Fruit fly (Drosophila melanogaster) whole organism, wandering third instar larva: ENCODE measurements around the gene rdgA.
A peak's percentile ranks its signal among the peaks of the same experiment; 100 is the strongest.

ENCODE experiments used
- Abd-B ChIP-seq: fragments of >200 bp; optimal IDR thresholded peaks from 2 replicates; lab custom pipeline; 2017; ENCODE audit warnings: missing biosample characterization, missing genetic modification characterization
- CG32264 ChIP-seq: fragments of 200-800 bp; sonication (Bioruptor generic); optimal IDR thresholded peaks from 2 replicates; lab custom pipeline; 2016; ENCODE audit warnings: missing biosample characterization, missing genetic modification characterization
- CG9705 ChIP-seq: fragments of 200-800 bp; sonication (Bioruptor generic); optimal IDR thresholded peaks from 2 replicates; lab custom pipeline; 2018; ENCODE audit warnings: missing biosample characterization, mild to moderate bottlenecking, missing genetic modification characterization
- CrebA ChIP-seq: fragments of 200-800 bp; sonication (Bioruptor generic); optimal IDR thresholded peaks from 2 replicates; lab custom pipeline; 2016; ENCODE audit warnings: missing biosample characterization, mild to moderate bottlenecking, missing genetic modification characterization, borderline replicate concordance
- Dfd ChIP-seq: fragments of >200 bp; optimal IDR thresholded peaks from 2 replicates; lab custom pipeline; 2017; ENCODE audit warnings: missing biosample characterization, missing genetic modification characterization
- Dif ChIP-seq: fragments of 200-275, 200-300 bp; sonication (Bioruptor generic); optimal IDR thresholded peaks from 2 replicates; lab custom pipeline; 2018; ENCODE audit warnings: missing biosample characterization, missing genetic modification characterization; ENCODE audit not compliant: partially characterized antibody
- GATAd ChIP-seq: sonication (Bioruptor generic); optimal IDR thresholded peaks from 2 replicates; lab custom pipeline; 2016; ENCODE audit warnings: missing biosample characterization, missing genetic modification characterization
- HLH106 ChIP-seq: fragments of 200-800 bp; optimal IDR thresholded peaks from 3 replicates; lab custom pipeline; 2019; ENCODE audit warnings: missing biosample characterization, mild to moderate bottlenecking, missing genetic modification characterization, moderate library complexity
- Hnf4 ChIP-seq: fragments of 200-800 bp; sonication (Bioruptor generic); optimal IDR thresholded peaks from 2 replicates; lab custom pipeline; 2016; ENCODE audit warnings: missing biosample characterization, mild to moderate bottlenecking, missing genetic modification characterization
- Hr78 ChIP-seq: fragments of >200 bp; optimal IDR thresholded peaks from 2 replicates; lab custom pipeline; 2017; ENCODE audit warnings: missing biosample characterization, missing genetic modification characterization
- Hr83 ChIP-seq: fragments of 200-300 bp; sonication (Bioruptor generic); optimal IDR thresholded peaks from 2 replicates; lab custom pipeline; 2016; ENCODE audit warnings: missing biosample characterization, mild to moderate bottlenecking, missing genetic modification characterization, moderate library complexity; ENCODE audit not compliant: poor library complexity, severe bottlenecking
- Jra ChIP-seq: sonication (Bioruptor generic); optimal IDR thresholded peaks from 2 replicates; lab custom pipeline; 2016; ENCODE audit warnings: missing biosample characterization, missing genetic modification characterization
- Mio ChIP-seq: sonication (Bioruptor generic); optimal IDR thresholded peaks from 2 replicates; lab custom pipeline; 2016; ENCODE audit warnings: missing biosample characterization, missing genetic modification characterization
- Myc ChIP-seq: fragments of >200 bp; optimal IDR thresholded peaks from 2 replicates; lab custom pipeline; 2017
- N ChIP-seq: fragments of >200 bp; optimal IDR thresholded peaks from 2 replicates; lab custom pipeline; 2018; ENCODE audit warnings: missing biosample characterization, missing external identifiers, missing genetic modification characterization
- OdsH ChIP-seq: fragments of 200-800 bp; sonication (Bioruptor generic); optimal IDR thresholded peaks from 2 replicates; lab custom pipeline; 2016; ENCODE audit warnings: missing biosample characterization, mild to moderate bottlenecking, missing genetic modification characterization
- Rel ChIP-seq, 2 experiments: fragments of 200-800 bp; sonication (Bioruptor generic) in 1 of 2; optimal IDR thresholded peaks; 2 replicates in 1 of 2; 3 replicates in 1 of 2; lab custom pipeline; 2016 to 2019; ENCODE audit warnings: mild to moderate bottlenecking in 2 of 2, missing biosample characterization in 2 of 2, missing genetic modification characterization in 2 of 2, moderate library complexity in 1 of 2
- Sp1 ChIP-seq: fragments of 200-800 bp; sonication (Bioruptor generic); optimal IDR thresholded peaks from 3 replicates; lab custom pipeline; 2019; ENCODE audit warnings: missing biosample characterization, mild to moderate bottlenecking, missing genetic modification characterization, moderate library complexity
- Vsx2 ChIP-seq: fragments of 200-300, 225-300 bp; sonication (Bioruptor generic); optimal IDR thresholded peaks from 2 replicates; lab custom pipeline; 2018; ENCODE audit warnings: missing biosample characterization, missing genetic modification characterization; ENCODE audit not compliant: partially characterized antibody
- br ChIP-seq: fragments of 200-800 bp; sonication (Bioruptor generic); optimal IDR thresholded peaks from 2 replicates; lab custom pipeline; 2016; ENCODE audit warnings: missing biosample characterization, missing genetic modification characterization
- brk ChIP-seq: fragments of 200-800 bp; sonication (Bioruptor generic); optimal IDR thresholded peaks from 2 replicates; lab custom pipeline; 2016; ENCODE audit warnings: missing biosample characterization, mild to moderate bottlenecking, missing genetic modification characterization
- dl ChIP-seq, 2 experiments: fragments of 175-275, 200-275 bp in 1 of 2; fragments of 200-275 bp in 1 of 2; sonication (Bioruptor generic); optimal IDR thresholded peaks; lab custom pipeline; 2018; ENCODE audit warnings: mild to moderate bottlenecking in 2 of 2, missing biosample characterization in 2 of 2, missing genetic modification characterization in 2 of 2, moderate library complexity in 2 of 2; ENCODE audit not compliant: partially characterized antibody in 2 of 2, insufficient read depth in 1 of 2
- dmrt93B ChIP-seq: fragments of 200-800 bp; sonication (Bioruptor generic); optimal IDR thresholded peaks from 2 replicates; lab custom pipeline; 2018; ENCODE audit warnings: missing biosample characterization, mild to moderate bottlenecking, missing genetic modification characterization
- dsf ChIP-seq: sonication (Bioruptor generic); optimal IDR thresholded peaks from 2 replicates; lab custom pipeline; 2016; ENCODE audit warnings: missing biosample characterization, missing genetic modification characterization, borderline replicate concordance
- ey ChIP-seq: fragments of 200-800 bp; sonication (Bioruptor generic); optimal IDR thresholded peaks from 2 replicates; lab custom pipeline; 2016; ENCODE audit warnings: missing biosample characterization, missing genetic modification characterization
- foxo ChIP-seq, 2 experiments: fragments of 200-800 bp; sonication (Bioruptor generic); optimal IDR thresholded peaks; 2 replicates in 1 of 2; 3 replicates in 1 of 2; lab custom pipeline; 2016 to 2017; ENCODE audit warnings: missing biosample characterization in 2 of 2, missing genetic modification characterization in 2 of 2
- fru ChIP-seq: fragments of 200-800 bp; sonication (Bioruptor generic); optimal IDR thresholded peaks from 3 replicates; lab custom pipeline; 2016; ENCODE audit warnings: missing biosample characterization, mild to moderate bottlenecking, missing genetic modification characterization
- h ChIP-seq: fragments of 200-800 bp; sonication (Bioruptor generic); optimal IDR thresholded peaks from 3 replicates; lab custom pipeline; 2016; ENCODE audit warnings: missing biosample characterization, mild to moderate bottlenecking, missing genetic modification characterization
- jim ChIP-seq: fragments of 175-275, 200-325 bp; sonication (Bioruptor generic); optimal IDR thresholded peaks from 2 replicates; lab custom pipeline; 2016; ENCODE audit warnings: missing biosample characterization, mild to moderate bottlenecking, missing genetic modification characterization
- lola ChIP-seq: fragments of >200 bp; optimal IDR thresholded peaks from 2 replicates; lab custom pipeline; 2017; ENCODE audit warnings: missing biosample characterization, missing genetic modification characterization
- pan ChIP-seq: fragments of >200 bp; optimal IDR thresholded peaks from 2 replicates; lab custom pipeline; 2017
- psq ChIP-seq: fragments of 200-800 bp; sonication (Bioruptor generic); optimal IDR thresholded peaks from 3 replicates; lab custom pipeline; 2017; ENCODE audit warnings: missing biosample characterization, mild to moderate bottlenecking, missing genetic modification characterization, moderate library complexity
- rgr ChIP-seq: fragments of 200-800 bp; sonication (Bioruptor generic); optimal IDR thresholded peaks from 3 replicates; lab custom pipeline; 2016; ENCODE audit warnings: missing biosample characterization, mild to moderate bottlenecking, missing genetic modification characterization
- sage ChIP-seq: fragments of 200-800 bp; sonication (Bioruptor generic); optimal IDR thresholded peaks from 2 replicates; lab custom pipeline; 2016; ENCODE audit warnings: missing biosample characterization, mild to moderate bottlenecking, missing genetic modification characterization
- sv ChIP-seq: fragments of 200-800 bp; sonication (Bioruptor generic); optimal IDR thresholded peaks from 3 replicates; lab custom pipeline; 2016; ENCODE audit warnings: missing biosample characterization, missing genetic modification characterization
- tai ChIP-seq: sonication (Bioruptor generic); optimal IDR thresholded peaks from 2 replicates; lab custom pipeline; 2016; ENCODE audit warnings: missing biosample characterization, missing genetic modification characterization
- usp ChIP-seq: fragments of >200 bp; optimal IDR thresholded peaks from 2 replicates; lab custom pipeline; 2017; ENCODE audit warnings: missing biosample characterization, missing genetic modification characterization
- woc ChIP-seq: sonication (Bioruptor generic); optimal IDR thresholded peaks from 2 replicates; lab custom pipeline; 2016; ENCODE audit warnings: missing biosample characterization, mild to moderate bottlenecking, missing genetic modification characterization

The rdgA gene

dm6 chrX:8896845-8897775 is 9.8 kb upstream of the rdgA start:
- TF ChIP-seq HLH106 (tag; lab: Kevin White, UChicago) (peak; percentile 47), Hr78 (no peak), Vsx2 (GFP tag; lab: Kevin White, UChicago) (no peak), h (GFP tag; lab: Kevin White, UChicago) (no peak), Jra (GFP tag; lab: Kevin White, UChicago) (peak; percentile 16), rgr (GFP tag; lab: Kevin White, UChicago) (peak; percentile 8), fru (GFP tag; lab: Kevin White, UChicago) (peak; percentile 7), jim (GFP tag; lab: Kevin White, UChicago) (no peak), Mio (GFP tag; lab: Kevin White, UChicago) (no peak), dsf (GFP tag; lab: Kevin White, UChicago) (no peak), CG9705 (GFP tag; lab: Kevin White, UChicago) (no peak), dmrt93B (GFP tag; lab: Kevin White, UChicago) (no peak), tai (GFP tag; lab: Kevin White, UChicago) (no peak)
- TF ChIP-seq, all 38 proteins: peak for 4

dm6 chrX:8897859-8898427 is 8.9 kb upstream of the rdgA start, which contains the start of gene Moe:
Gene Moe (minus strand): TSS chrX:8898332.
- TF ChIP-seq HLH106 (tag; lab: Kevin White, UChicago), result peak; percentile 50
- no peak for TF ChIP-seq lola (GFP tag; lab: Kevin White, UChicago)
- peak; percentile 76 for TF ChIP-seq Hnf4 (GFP tag; lab: Kevin White, UChicago)
- no peak for TF ChIP-seq Jra (GFP tag; lab: Kevin White, UChicago)
- TF ChIP-seq Hr78, result no peak
- peak; percentile 65 for TF ChIP-seq h (GFP tag; lab: Kevin White, UChicago)
- no peak for TF ChIP-seq dl (GFP tag; optimal IDR thresholded peaks at IDR 0.05; lab: Kevin White, UChicago; ENCODE audit: insufficient read depth in 1 of 2, partially characterized antibody in 2 of 2)
- TF ChIP-seq woc (GFP tag; lab: Kevin White, UChicago), result no peak
- no peak for TF ChIP-seq dmrt93B (GFP tag; lab: Kevin White, UChicago)
- no peak for TF ChIP-seq CG9705 (GFP tag; lab: Kevin White, UChicago)
- no peak for TF ChIP-seq CrebA (GFP tag; lab: Kevin White, UChicago)
- TF ChIP-seq psq (GFP tag; lab: Kevin White, UChicago), result peak; percentile 87
- peak; percentile 90 for TF ChIP-seq Hr83 (GFP tag; lab: Kevin White, UChicago)
- peak; percentile 32 for TF ChIP-seq br
- no peak for TF ChIP-seq sage (GFP tag; lab: Kevin White, UChicago)
- no peak for TF ChIP-seq Abd-B (GFP tag; lab: Kevin White, UChicago)
- peak; percentile 42 for TF ChIP-seq tai (GFP tag; lab: Kevin White, UChicago)
- peak; percentile 51 for TF ChIP-seq ey (GFP tag; lab: Kevin White, UChicago)
- no peak for TF ChIP-seq Dif (GFP tag; lab: Kevin White, UChicago)
- TF ChIP-seq Dfd (GFP tag; lab: Kevin White, UChicago), result peak; percentile 66
- TF ChIP-seq Vsx2 (GFP tag; lab: Kevin White, UChicago), result no peak
- peak; percentile 48 for TF ChIP-seq fru (GFP tag; lab: Kevin White, UChicago)
- no peak for TF ChIP-seq brk (GFP tag; lab: Kevin White, UChicago)
- TF ChIP-seq Rel (GFP tag; optimal IDR thresholded peaks at IDR 0.05; lab: Kevin White, UChicago), result peak; percentile 15
- peak; percentile 40 for TF ChIP-seq Rel (tag; optimal IDR thresholded peaks at IDR 0.05; lab: Kevin White, UChicago)
- TF ChIP-seq foxo (GFP tag; optimal IDR thresholded peaks at IDR 0.05; lab: Kevin White, UChicago), result peak; percentile 41 to 77
- no peak for TF ChIP-seq Myc (lab: Kevin White, UChicago)
- no peak for TF ChIP-seq Mio (GFP tag; lab: Kevin White, UChicago)
- TF ChIP-seq pan (lab: Kevin White, UChicago), result no peak
- TF ChIP-seq N (GFP tag; lab: Kevin White, UChicago), result no peak
- peak; percentile 40 for TF ChIP-seq sv
- TF ChIP-seq jim (GFP tag; lab: Kevin White, UChicago), result peak; percentile 72
- TF ChIP-seq OdsH, result no peak
- TF ChIP-seq usp, result no peak
- TF ChIP-seq rgr (GFP tag; lab: Kevin White, UChicago), result peak; percentile 68
- TF ChIP-seq dsf (GFP tag; lab: Kevin White, UChicago), result peak; percentile 0
- peak; percentile 69 for TF ChIP-seq GATAd (GFP tag; lab: Kevin White, UChicago)
- peak; percentile 31 for TF ChIP-seq Sp1 (GFP tag; lab: Kevin White, UChicago)
- no peak for TF ChIP-seq CG32264
- TF ChIP-seq, all 38 proteins: peak for 18
